Fruit fly (Drosophila melanogaster) whole organism, prepupa: ENCODE measurements around the gene GATAe.
A peak's percentile ranks its signal among the peaks of the same experiment; 100 is the strongest.

Source experiments
- Blimp-1 ChIP-seq: fragments of 200-800 bp; sonication (Bioruptor generic); optimal IDR thresholded peaks from 3 replicates; lab custom pipeline; 2017; ENCODE audit warnings: missing biosample characterization, missing genetic modification characterization, mild to moderate bottlenecking, moderate library complexity, missing genetic modification reagents
- CG10669 ChIP-seq: fragments of 200-800 bp; sonication (Bioruptor generic); optimal IDR thresholded peaks from 3 replicates; lab custom pipeline; 2018; ENCODE audit warnings: missing biosample characterization, mild to moderate bottlenecking, missing genetic modification characterization, moderate library complexity
- CG16779 ChIP-seq: fragments of 200-800 bp; sonication (Bioruptor generic); optimal IDR thresholded peaks from 3 replicates; lab custom pipeline; 2017; ENCODE audit warnings: missing biosample characterization, mild to moderate bottlenecking, missing genetic modification characterization
- CG6276 ChIP-seq: fragments of 200-800 bp; sonication (Bioruptor generic); optimal IDR thresholded peaks from 2 replicates; lab custom pipeline; 2017; ENCODE audit warnings: missing biosample characterization, mild to moderate bottlenecking, missing genetic modification characterization
- CG6854 ChIP-seq: fragments of 200-800 bp; sonication (Bioruptor generic); optimal IDR thresholded peaks from 2 replicates; lab custom pipeline; 2017; ENCODE audit warnings: missing biosample characterization, mild to moderate bottlenecking, missing genetic modification characterization
- CG8632 ChIP-seq: fragments of 200-800 bp; sonication (Bioruptor generic); optimal IDR thresholded peaks from 3 replicates; lab custom pipeline; 2016; ENCODE audit warnings: missing biosample characterization, missing genetic modification characterization
- Eip78C ChIP-seq: fragments of 200-800 bp; sonication (Bioruptor generic); peaks from one replicate; lab custom pipeline; 2016; ENCODE audit warnings: missing biosample characterization, missing genetic modification characterization
- Ets96B ChIP-seq: fragments of 200-800 bp; optimal IDR thresholded peaks from 2 replicates; lab custom pipeline; 2019; ENCODE audit warnings: missing biosample characterization, mild to moderate bottlenecking, missing genetic modification characterization, moderate library complexity
- Sox102F ChIP-seq: fragments of 200-800 bp; sonication (Bioruptor generic); optimal IDR thresholded peaks from 2 replicates; lab custom pipeline; 2016; ENCODE audit warnings: missing biosample characterization, mild to moderate bottlenecking, missing genetic modification characterization
- Sox15 ChIP-seq: fragments of 200-800 bp; sonication (Bioruptor generic); optimal IDR thresholded peaks from 3 replicates; lab custom pipeline; 2016; ENCODE audit warnings: missing biosample characterization, missing genetic modification characterization
- fd85E ChIP-seq: fragments of 200-800 bp; sonication (Bioruptor generic); optimal IDR thresholded peaks from 3 replicates; lab custom pipeline; 2016; ENCODE audit warnings: missing biosample characterization, missing genetic modification characterization
- lz ChIP-seq: fragments of 200-800 bp; sonication (Bioruptor generic); optimal IDR thresholded peaks from 3 replicates; lab custom pipeline; 2016; ENCODE audit warnings: missing biosample characterization, missing genetic modification characterization
- pdm3 ChIP-seq: fragments of 200-800 bp; sonication (Bioruptor generic); optimal IDR thresholded peaks from 3 replicates; lab custom pipeline; 2016; ENCODE audit warnings: missing biosample characterization, missing genetic modification characterization
- spab ChIP-seq: fragments of 200-800 bp; sonication (Bioruptor generic); optimal IDR thresholded peaks from 2 replicates; lab custom pipeline; 2017; ENCODE audit warnings: missing biosample characterization, mild to moderate bottlenecking, missing genetic modification characterization, missing genetic modification reagents

- TF ChIP-seq Sox102F (GFP tag; lab: Kevin White, UChicago): no peak
- peak; percentile 7 for TF ChIP-seq Ets96B (tag; lab: Kevin White, UChicago)
- no peak for TF ChIP-seq fd85E (GFP tag; lab: Kevin White, UChicago)
- TF ChIP-seq pdm3 (GFP tag; lab: Kevin White, UChicago): no peak
- peak; percentile 9 for TF ChIP-seq CG16779
- TF ChIP-seq CG8632: no peak
- TF ChIP-seq Sox15: no peak
- TF ChIP-seq CG10669 (GFP tag; lab: Kevin White, UChicago): no peak
- TF ChIP-seq lz (GFP tag; lab: Kevin White, UChicago): no peak
- peak; percentile 44 for TF ChIP-seq Eip78C (GFP tag; lab: Kevin White, UChicago)
- TF ChIP-seq Blimp-1 (GFP tag; lab: Kevin White, UChicago): no peak
- TF ChIP-seq CG6854 (GFP tag; lab: Kevin White, UChicago): no peak
- TF ChIP-seq CG6276 (GFP tag; lab: Kevin White, UChicago): peak; percentile 59
- TF ChIP-seq spab: no peak
These were observed 21.7 kb upstream of the GATAe start for dm6 chr3R:15987064-15987649.
